Worm (Caenorhabditis elegans) whole organism, L3 larva: ENCODE data around the gene M01E10.3.

ENCODE experiments used
- elt-1 ChIP-seq: fragments of 150-350 bp; optimal IDR thresholded peaks from 2 replicates; lab custom pipeline; 2014; ENCODE audit warnings: missing biosample characterization, missing genetic modification characterization
- mdl-1 ChIP-seq: fragments of 150-350 bp; optimal IDR thresholded peaks from 2 replicates; lab custom pipeline; 2014; ENCODE audit warnings: missing biosample characterization, missing genetic modification characterization
- nhr-11 ChIP-seq: fragments of 150-350 bp; optimal IDR thresholded peaks from 2 replicates; lab custom pipeline; 2014; ENCODE audit warnings: missing biosample characterization, missing genetic modification characterization
- nhr-23 ChIP-seq: fragments of 150-350 bp; optimal IDR thresholded peaks from 2 replicates; lab custom pipeline; 2014; ENCODE audit warnings: missing biosample characterization, missing genetic modification reagents, missing genetic modification characterization
- snpc-4 ChIP-seq: fragments of 150-350 bp; optimal IDR thresholded peaks from 2 replicates; lab custom pipeline; 2014; ENCODE audit warnings: missing biosample characterization, missing genetic modification characterization
- unc-62 ChIP-seq: fragments of 150-350 bp; sonication (generic microtip); optimal IDR thresholded peaks from 4 replicates; lab custom pipeline; 2014; ENCODE audit warnings: missing biosample characterization, missing genetic modification reagents, missing genetic modification characterization
- zag-1 ChIP-seq: fragments of 150-350 bp; optimal IDR thresholded peaks from 2 replicates; lab custom pipeline; 2014; ENCODE audit warnings: missing biosample characterization, missing genetic modification characterization

ce11 chrIII:2049825-2050224 lies 4.2 kb downstream of the M01E10.3 start:
- TF ChIP-seq unc-62, result no peak
- TF ChIP-seq zag-1 (tag; lab: Kevin White, UChicago), result no peak
- no peak for TF ChIP-seq nhr-23 (tag; lab: Kevin White, UChicago)
- TF ChIP-seq snpc-4 (tag; lab: Kevin White, UChicago), result no peak
- TF ChIP-seq mdl-1 (tag; lab: Kevin White, UChicago), result no peak
- no peak for TF ChIP-seq elt-1 (tag; lab: Kevin White, UChicago)
- TF ChIP-seq nhr-11 (tag; lab: Kevin White, UChicago), result no peak
